Worm (Caenorhabditis elegans) whole organism, L1 larva: ENCODE results near the gene AH10.2.
A peak's percentile ranks its signal among the peaks of the same experiment; 100 is the strongest.

Experiments
- C04F5.9 ChIP-seq: sonication (generic microtip); optimal IDR thresholded peaks from 2 replicates; lab custom pipeline; 2016; ENCODE audit warnings: missing genetic modification characterization, missing compliant biosample characterization
- C34B4.2 ChIP-seq: sonication (generic microtip); optimal IDR thresholded peaks from 2 replicates; lab custom pipeline; 2017; ENCODE audit warnings: mild to moderate bottlenecking, missing genetic modification characterization, missing compliant biosample characterization
- Y116A8C.19 ChIP-seq: sonication (generic microtip); optimal IDR thresholded peaks from 2 replicates; lab custom pipeline; 2016; ENCODE audit warnings: missing compliant biosample characterization, missing genetic modification characterization, borderline replicate concordance
- aly-2 ChIP-seq: fragments of 150-350 bp; optimal IDR thresholded peaks from 2 replicates; lab custom pipeline; 2014; ENCODE audit warnings: missing biosample characterization, missing genetic modification characterization
- ama-1 ChIP-seq: fragments of 150-350 bp; optimal IDR thresholded peaks from 2 replicates; lab custom pipeline; 2014
- blmp-1 ChIP-seq: fragments of 150-350 bp; optimal IDR thresholded peaks from 2 replicates; lab custom pipeline; 2014; ENCODE audit warnings: missing biosample characterization, missing genetic modification characterization
- ceh-88 ChIP-seq: fragments of 200-800 bp; sonication (Bioruptor generic); IDR thresholded peaks from 2 replicates; pipeline ENCODE4 v1.3.6; 2022; ENCODE audit warnings: missing genetic modification characterization, missing compliant biosample characterization
- ceh-90 ChIP-seq: sonication (generic microtip); optimal IDR thresholded peaks from 2 replicates; lab custom pipeline; 2016; ENCODE audit warnings: missing genetic modification characterization, missing compliant biosample characterization
- dpl-1 ChIP-seq, 3 experiments: fragments of 150-350 bp in 2 of 3; sonication (generic microtip) in 1 of 3; optimal IDR thresholded peaks; 2 replicates each; lab custom pipeline; 2014 to 2017; ENCODE audit warnings: missing biosample characterization in 3 of 3, missing genetic modification characterization in 3 of 3, missing genetic modification reagents in 3 of 3
- efl-1 ChIP-seq, 4 experiments: fragments of 150-350 bp; optimal IDR thresholded peaks in 3 of 4; peaks in 1 of 4; 1 replicate in 1 of 4; 2 replicates in 3 of 4; lab custom pipeline; 2014; ENCODE audit warnings: missing biosample characterization in 2 of 4, missing genetic modification characterization in 2 of 4, missing genetic modification reagents in 2 of 4
- egl-13 ChIP-seq: sonication (generic microtip); optimal IDR thresholded peaks from 2 replicates; lab custom pipeline; 2016; ENCODE audit warnings: missing genotype, missing genetic modification reagents, missing genetic modification characterization, missing compliant biosample characterization
- elt-2 ChIP-seq: sonication (generic microtip); optimal IDR thresholded peaks from 2 replicates; lab custom pipeline; 2016; ENCODE audit warnings: missing genetic modification characterization, mild to moderate bottlenecking, inconsistent platforms, missing compliant biosample characterization, missing genetic modification reagents
- fkh-4 ChIP-seq: sonication (generic microtip); optimal IDR thresholded peaks from 2 replicates; lab custom pipeline; 2016; ENCODE audit warnings: missing compliant biosample characterization, missing genetic modification characterization, borderline replicate concordance
- fkh-8 ChIP-seq: sonication (generic microtip); optimal IDR thresholded peaks from 2 replicates; lab custom pipeline; 2016; ENCODE audit warnings: mild to moderate bottlenecking, missing genetic modification characterization, missing compliant biosample characterization
- fos-1 ChIP-seq: fragments of 150-350 bp; optimal IDR thresholded peaks from 2 replicates; lab custom pipeline; 2014; ENCODE audit warnings: missing biosample characterization, missing genetic modification characterization
- grh-1 ChIP-seq: fragments of 200-800 bp; sonication (Bioruptor generic); IDR thresholded peaks from 2 replicates; pipeline ENCODE4 v1.3.6; 2022; ENCODE audit warnings: missing genetic modification reagents, missing genetic modification characterization, missing compliant biosample characterization
- hpl-2 ChIP-seq: fragments of 150-350 bp; optimal IDR thresholded peaks from 2 replicates; lab custom pipeline; 2014; ENCODE audit warnings: missing biosample characterization, missing genetic modification reagents, missing genetic modification characterization
- jun-1 ChIP-seq: fragments of 150-350 bp; optimal IDR thresholded peaks from 2 replicates; lab custom pipeline; 2014; ENCODE audit warnings: missing biosample characterization, missing genetic modification reagents, missing genetic modification characterization
- lin-13 ChIP-seq: fragments of 150-350 bp; optimal IDR thresholded peaks from 2 replicates; lab custom pipeline; 2014; ENCODE audit warnings: missing biosample characterization, missing genetic modification reagents, missing genetic modification characterization
- lin-14 ChIP-seq: fragments of 200-800 bp; sonication (Bioruptor generic); optimal IDR thresholded peaks from 2 replicates; lab custom pipeline; 2018; ENCODE audit warnings: mild to moderate bottlenecking, missing genetic modification characterization, moderate library complexity, missing compliant biosample characterization
- lin-35 ChIP-seq, 2 experiments: fragments of 150-350 bp; optimal IDR thresholded peaks; 2 replicates each; lab custom pipeline; 2014; ENCODE audit warnings: missing biosample characterization in 2 of 2, missing genetic modification characterization in 2 of 2, missing genetic modification reagents in 2 of 2
- mab-9 ChIP-seq: fragments of 200-800 bp; sonication (Bioruptor generic); IDR thresholded peaks from 2 replicates; pipeline ENCODE4 v1.3.6; 2022; ENCODE audit warnings: missing genetic modification reagents, missing genetic modification characterization, missing compliant biosample characterization
- mdl-1 ChIP-seq, 2 experiments: fragments of 150-350 bp; optimal IDR thresholded peaks; 2 replicates each; lab custom pipeline; 2014 to 2017; ENCODE audit warnings: missing biosample characterization in 2 of 2, missing genetic modification characterization in 2 of 2, inconsistent platforms in 1 of 2
- mep-1 ChIP-seq: fragments of 150-350 bp; optimal IDR thresholded peaks from 2 replicates; lab custom pipeline; 2014; ENCODE audit warnings: missing biosample characterization, missing genetic modification characterization
- nhr-11 ChIP-seq: fragments of 150-350 bp; optimal IDR thresholded peaks from 2 replicates; lab custom pipeline; 2014; ENCODE audit warnings: missing biosample characterization, missing genetic modification characterization
- nhr-12 ChIP-seq: sonication (generic microtip); optimal IDR thresholded peaks from 2 replicates; lab custom pipeline; 2017; ENCODE audit warnings: missing biosample characterization, missing genetic modification characterization
- nhr-47 ChIP-seq: sonication (generic microtip); optimal IDR thresholded peaks from 2 replicates; lab custom pipeline; 2016; ENCODE audit warnings: mild to moderate bottlenecking, missing genetic modification characterization, moderate library complexity, missing compliant biosample characterization
- nhr-76 ChIP-seq: sonication (generic microtip); optimal IDR thresholded peaks from 2 replicates; lab custom pipeline; 2017; ENCODE audit warnings: missing biosample characterization, missing genetic modification characterization
- nhr-84 ChIP-seq: sonication (generic microtip); optimal IDR thresholded peaks from 2 replicates; lab custom pipeline; 2017; ENCODE audit warnings: missing biosample characterization, missing genetic modification characterization
- nhr-85 ChIP-seq: sonication (generic microtip); peaks from one replicate; lab custom pipeline; 2016; ENCODE audit warnings: missing genetic modification characterization, inconsistent platforms, missing compliant biosample characterization
- snu-23 ChIP-seq: sonication (generic microtip); optimal IDR thresholded peaks from 2 replicates; lab custom pipeline; 2016; ENCODE audit warnings: missing genetic modification characterization, missing compliant biosample characterization
- sptf-1 ChIP-seq: fragments of 150-350 bp; optimal IDR thresholded peaks from 2 replicates; lab custom pipeline; 2014; ENCODE audit warnings: missing biosample characterization, missing genetic modification characterization
- swsn-7 ChIP-seq: sonication (generic microtip); optimal IDR thresholded peaks from 2 replicates; lab custom pipeline; 2016; ENCODE audit warnings: missing genetic modification characterization, missing compliant biosample characterization
- unc-86 ChIP-seq: sonication (generic microtip); optimal IDR thresholded peaks from 2 replicates; lab custom pipeline; 2016; ENCODE audit warnings: missing genetic modification characterization, missing compliant biosample characterization
- xbp-1 ChIP-seq: sonication (generic microtip); optimal IDR thresholded peaks from 2 replicates; lab custom pipeline; 2016; ENCODE audit warnings: missing genetic modification characterization, missing compliant biosample characterization
- ztf-4 ChIP-seq: fragments of 150-350 bp; optimal IDR thresholded peaks from 2 replicates; lab custom pipeline; 2014; ENCODE audit warnings: missing biosample characterization, missing genetic modification characterization

AH10.2 gene

DNA sequence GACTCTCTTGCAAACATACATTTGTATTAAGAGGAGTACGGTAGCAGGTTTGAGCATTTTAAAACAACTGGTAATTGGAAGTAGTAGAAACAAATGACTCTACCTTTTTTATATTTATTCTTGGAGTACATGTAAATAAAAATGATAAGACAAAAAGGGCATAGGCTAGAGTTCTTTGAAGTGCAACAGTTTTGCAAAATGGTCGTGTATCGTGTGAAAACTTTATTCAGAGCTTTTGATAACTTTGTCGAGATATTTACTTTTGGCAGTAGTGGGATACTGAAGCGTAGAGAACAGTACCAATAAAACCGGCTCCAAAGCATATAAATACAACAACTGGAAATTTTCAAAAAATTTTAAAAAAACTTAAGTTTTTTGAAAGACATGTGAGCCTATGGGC lies 10.1 kb downstream of the AH10.2 start, which contains the start of gene cest-1.1:
TSS of gene cest-1.1 (minus strand) at position 101 of the 400 bp plus-strand sequence.
- TF ChIP-seq nhr-84 (tag; lab: Kevin White, UChicago) (no peak), ceh-90 (tag; lab: Kevin White, UChicago) (no peak), lin-13 (no peak), blmp-1 (tag; lab: Kevin White, UChicago) (no peak), C04F5.9 (no peak), mep-1 (tag; lab: Kevin White, UChicago) (no peak), fos-1 (tag; lab: Kevin White, UChicago) (no peak), egl-13 (tag; lab: Kevin White, UChicago) (no peak), grh-1 (no peak), fkh-8 (tag; lab: Kevin White, UChicago) (no peak)
- TF ChIP-seq, all 84 proteins: peak for 0

DNA sequence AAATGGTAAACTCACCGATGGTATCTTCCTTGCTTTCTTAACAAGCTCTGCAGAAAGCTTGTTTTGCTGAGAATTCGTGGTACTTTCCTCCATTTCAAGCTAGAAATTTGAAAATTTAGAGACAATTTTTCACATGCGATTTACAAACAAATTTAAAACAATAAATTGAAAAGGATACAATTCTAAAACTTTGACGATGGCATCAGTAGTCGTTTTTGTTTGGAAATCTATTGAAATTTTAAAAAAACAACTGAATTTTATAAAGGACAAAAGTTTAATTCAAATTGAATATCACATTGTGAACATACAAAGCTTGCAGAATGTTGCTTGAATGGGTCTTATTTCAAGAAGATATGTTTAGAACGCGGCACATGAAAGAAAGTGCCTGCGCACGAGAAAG lies 11.1 kb downstream of the AH10.2 start, which contains the start of gene ocam-1:
TSS of gene ocam-1 (minus strand) at position 101 of the 400 bp plus-strand sequence.
- TF ChIP-seq grh-1 (no peak), aly-2 (tag; lab: Kevin White, UChicago) (no peak)

DNA sequence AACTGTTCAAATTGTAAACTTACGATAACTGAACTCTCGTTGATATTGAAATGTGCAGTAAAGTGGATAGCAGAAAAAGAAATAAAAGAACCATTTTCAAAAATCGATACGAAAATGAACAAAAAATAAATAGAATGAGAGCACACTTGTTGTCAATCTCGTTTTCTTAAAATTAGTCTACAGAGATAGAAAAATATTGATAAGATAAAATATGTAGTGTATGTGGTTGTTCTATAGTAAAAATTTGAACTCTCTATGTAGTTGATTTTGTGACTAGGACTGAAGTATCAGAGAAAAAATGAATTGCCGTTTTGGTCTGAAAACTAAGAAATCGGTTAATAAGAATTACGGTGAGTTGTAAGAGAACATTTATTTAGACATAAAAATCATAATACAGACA lies 14.7 kb downstream of the AH10.2 start, which contains the start of gene cest-2.1:
TSS of gene cest-2.1 (minus strand) at position 198 of the 400 bp plus-strand sequence.
- TF ChIP-seq C04F5.9 = no peak
- no peak for TF ChIP-seq ama-1 (lab: Kevin White, UChicago)
- no peak for TF ChIP-seq ceh-88 (GFP tag; lab: Robert Waterston, UW)
- TF ChIP-seq mab-9 (GFP tag; lab: Robert Waterston, UW) = no peak
- TF ChIP-seq efl-1 (optimal IDR thresholded peaks at IDR 0.05; lab: Kevin White, UChicago) = no peak
- TF ChIP-seq efl-1 (GFP tag; optimal IDR thresholded peaks at IDR 0.05 in 1 of 2; lab: Kevin White, UChicago) = no peak
- TF ChIP-seq Y116A8C.19 (tag; lab: Kevin White, UChicago) = no peak
- no peak for TF ChIP-seq unc-86
- no peak for TF ChIP-seq snu-23
- TF ChIP-seq hpl-2 (GFP tag; lab: Kevin White, UChicago) = no peak
- TF ChIP-seq dpl-1 (GFP tag; optimal IDR thresholded peaks at IDR 0.05; lab: Kevin White, UChicago) = no peak
- no peak for TF ChIP-seq ztf-4 (tag; lab: Kevin White, UChicago)
- no peak for TF ChIP-seq fkh-4 (tag; lab: Kevin White, UChicago)
- no peak for TF ChIP-seq C34B4.2
- TF ChIP-seq nhr-12 (tag; lab: Kevin White, UChicago) = no peak
- TF ChIP-seq xbp-1 (tag; lab: Kevin White, UChicago) = no peak

DNA sequence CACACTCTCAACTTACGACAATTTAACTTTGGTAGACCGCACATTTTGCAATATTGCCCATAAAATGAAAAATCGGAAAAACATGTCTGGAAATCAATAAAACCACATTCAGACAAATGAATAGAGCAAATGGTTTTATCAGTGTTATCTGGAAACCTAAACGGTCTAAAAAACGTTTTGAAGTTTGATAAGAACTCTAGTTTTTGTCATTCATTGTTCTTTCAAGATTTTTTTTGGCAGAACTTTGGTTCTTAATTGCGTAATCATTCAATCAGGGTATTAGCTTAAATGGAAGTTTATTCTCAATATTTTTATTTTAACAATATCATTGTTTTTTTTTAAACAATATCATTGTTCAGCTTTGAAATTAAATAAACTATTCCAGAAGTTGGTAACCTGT lies 18.6 kb downstream of the AH10.2 start, which contains the start of gene cest-2.2:
TSS of gene cest-2.2 (minus strand) at position 140 of the 400 bp plus-strand sequence.
- TF ChIP-seq ceh-90 (tag; lab: Kevin White, UChicago) = no peak
- peak; percentile 21 for TF ChIP-seq elt-2 (tag; lab: Kevin White, UChicago)

DNA sequence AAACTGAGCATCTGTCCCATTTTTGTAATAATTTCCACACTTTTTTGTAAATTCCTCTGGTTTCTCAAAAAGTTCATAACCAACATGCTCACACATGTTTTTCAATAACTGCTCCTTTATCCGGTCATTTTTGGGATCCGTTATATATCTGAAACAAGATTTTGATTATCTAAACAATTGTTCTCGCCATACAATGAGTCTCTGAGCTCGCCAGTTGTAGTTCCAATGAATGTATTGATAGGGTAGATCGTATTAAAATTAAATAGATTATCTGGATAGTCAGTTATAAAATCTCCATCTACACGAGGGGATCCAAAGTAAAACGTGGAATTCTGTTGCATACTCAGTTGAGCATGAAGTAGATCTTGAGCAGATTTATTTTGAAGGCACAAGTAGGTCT lies 20.0 kb downstream of the AH10.2 start:
- no peak for TF ChIP-seq nhr-11
- no peak for TF ChIP-seq mdl-1 (tag; optimal IDR thresholded peaks at IDR 0.05; lab: Kevin White, UChicago)

DNA sequence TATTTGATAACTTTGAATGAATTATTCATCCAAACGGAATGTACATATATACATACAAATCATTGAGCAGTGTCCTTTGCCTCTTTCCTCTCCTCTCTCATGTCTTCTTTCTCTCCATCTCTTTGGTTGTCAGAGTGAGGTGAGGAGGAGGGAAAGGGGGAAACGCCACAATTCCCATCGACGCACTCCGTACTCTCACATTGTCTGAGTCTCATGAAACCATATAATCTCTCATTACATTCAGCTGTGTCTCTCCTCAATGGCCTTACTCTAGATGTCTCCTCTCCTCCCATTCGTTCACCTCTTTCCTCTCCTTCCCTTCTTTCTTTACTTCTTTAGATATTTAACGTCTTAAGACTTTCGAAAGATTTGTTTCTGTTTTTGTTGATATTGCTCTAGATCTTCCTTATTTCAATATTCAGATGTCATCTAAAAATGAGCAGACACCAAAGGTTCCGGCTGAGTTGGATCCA lies 21.1 kb downstream of the AH10.2 start, which contains the start of gene ceh-74:
TSS of gene ceh-74 (plus strand) at position 423 of the 473 bp plus-strand sequence.
- TF ChIP-seq lin-35 (GFP tag; optimal IDR thresholded peaks at IDR 0.05; lab: Kevin White, UChicago) = peak in 1 of 2 experiments; percentile 31
- TF ChIP-seq lin-14 (GFP tag; lab: Kevin White, UChicago) = peak; percentile 61
- peak; percentile 16 for TF ChIP-seq unc-86
- no peak for TF ChIP-seq jun-1 (tag; lab: Kevin White, UChicago)
- no peak for TF ChIP-seq hpl-2 (GFP tag; lab: Kevin White, UChicago)
- no peak for TF ChIP-seq ama-1 (lab: Kevin White, UChicago)
- TF ChIP-seq sptf-1 (tag; lab: Kevin White, UChicago) = no peak
- peak; percentile 12 for TF ChIP-seq swsn-7 (tag; lab: Kevin White, UChicago)
- peak; percentile 42 for TF ChIP-seq mep-1 (tag; lab: Kevin White, UChicago)
- TF ChIP-seq C04F5.9 = no peak
- TF ChIP-seq nhr-76 (tag; lab: Kevin White, UChicago) = no peak
- no peak for TF ChIP-seq snu-23
- TF ChIP-seq nhr-85 (tag; lab: Kevin White, UChicago) = peak; percentile 28
- TF ChIP-seq efl-1 (optimal IDR thresholded peaks at IDR 0.05; lab: Kevin White, UChicago) = peak; percentile 36 to 44
- TF ChIP-seq efl-1 (GFP tag; optimal IDR thresholded peaks at IDR 0.05 in 1 of 2; lab: Kevin White, UChicago) = no peak
- TF ChIP-seq nhr-47 (tag; lab: Kevin White, UChicago) = no peak
